Worm (Caenorhabditis elegans): Measurements from ENCODE around the gene T05G5.5.
A peak's percentile ranks its signal among the peaks of the same experiment; 100 is the strongest.

T05G5.5 gene

DNA sequence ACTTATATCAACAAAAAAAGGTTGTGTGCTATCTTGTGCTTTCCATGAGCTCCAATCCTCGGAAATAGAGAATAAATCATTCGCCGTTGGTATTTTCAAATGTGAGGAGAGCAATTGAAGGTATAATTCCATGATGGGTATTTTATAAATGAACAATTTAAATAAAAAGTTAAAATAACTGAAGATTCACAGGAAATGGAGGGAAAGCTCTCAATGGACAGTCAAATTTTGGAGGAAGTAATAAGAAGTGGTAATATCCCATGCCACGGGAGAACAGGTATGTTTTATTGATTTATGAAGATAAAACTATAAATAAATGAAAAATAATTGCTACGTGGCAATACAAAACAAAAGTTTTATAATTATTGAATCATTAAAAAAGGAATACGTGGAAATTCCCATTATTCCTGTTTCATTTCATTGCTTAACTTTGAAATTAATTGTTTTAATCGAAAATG, 31.9 kb upstream of the T05G5.5 start:
- TF ChIP-seq lin-38 (GFP tag; IDR thresholded peaks at IDR 0.05): peak; percentile 62
- no peak for TF ChIP-seq mes-2 (tag; optimal IDR thresholded peaks at IDR 0.05; ENCODE audit: poor library complexity, severe bottlenecking)
- TF ChIP-seq saeg-2 (GFP tag; IDR thresholded peaks at IDR 0.05): no peak
- peak; percentile 26 for TF ChIP-seq aha-1 (tag)
- TF ChIP-seq madf-5 (GFP tag; IDR thresholded peaks at IDR 0.05): no peak
- TF ChIP-seq hlh-30 (tag; optimal IDR thresholded peaks at IDR 0.05; ENCODE audit: insufficient read depth): no peak
- no peak for TF ChIP-seq F44E2.7 (GFP tag; IDR thresholded peaks at IDR 0.05)
- peak; percentile 83 for TF ChIP-seq zfp-3 (GFP tag; conservative IDR thresholded peaks at IDR 0.05)
- TF ChIP-seq nhr-102 (tag; optimal IDR thresholded peaks at IDR 0.05): peak; percentile 73
- no peak for TF ChIP-seq egl-43 (GFP tag; IDR thresholded peaks at IDR 0.05)
- TF ChIP-seq zip-2 (tag; optimal IDR thresholded peaks at IDR 0.05): no peak
- no peak for TF ChIP-seq mxl-3 (GFP tag; optimal IDR thresholded peaks at IDR 0.05)
- TF ChIP-seq hmg-1.1 (GFP tag; IDR thresholded peaks at IDR 0.05): peak; percentile 36; the same call in 1 of the 2 replicates
- TF ChIP-seq pqm-1 (tag; optimal IDR thresholded peaks at IDR 0.05): no peak
- TF ChIP-seq lin-29 (GFP tag; IDR thresholded peaks at IDR 0.05): no peak
- TF ChIP-seq nhr-28 (tag; optimal IDR thresholded peaks at IDR 0.05): no peak
- no peak for TF ChIP-seq Y75B8A.6 (GFP tag; IDR thresholded peaks at IDR 0.05)
- 0 out of 2 replicates have a peak, but pooled peaks have one; percentile 7 for TF ChIP-seq Y105C5A.15 (GFP tag; IDR thresholded peaks at IDR 0.05)
- no peak for TF ChIP-seq ZK546.5 (tag; optimal IDR thresholded peaks at IDR 0.05)
- TF ChIP-seq daf-8 (GFP tag; IDR thresholded peaks at IDR 0.05): no peak
- TF ChIP-seq ceh-62 (tag; optimal IDR thresholded peaks at IDR 0.05): no peak
- no peak for TF ChIP-seq snpc-4 (tag; optimal IDR thresholded peaks at IDR 0.05)
- peak; percentile 47 for TF ChIP-seq T20F7.1 (GFP tag; optimal IDR thresholded peaks at IDR 0.05)
- no peak for TF ChIP-seq lin-15B (tag; optimal IDR thresholded peaks at IDR 0.05)
- 0 out of 2 replicates have a peak, but pooled peaks have one; percentile 38 for TF ChIP-seq ctbp-1 (GFP tag; IDR thresholded peaks at IDR 0.05)
- no peak for TF ChIP-seq egl-27 (tag; optimal IDR thresholded peaks at IDR 0.05)
- 0 out of 2 replicates have a peak, but pooled peaks have one; percentile 4 for TF ChIP-seq pha-4 (GFP tag; IDR thresholded peaks at IDR 0.05)
- no peak for TF ChIP-seq pha-4 (tag; optimal IDR thresholded peaks at IDR 0.05)
- TF ChIP-seq attf-4 (tag; optimal IDR thresholded peaks at IDR 0.05): no peak
- peak; percentile 26 for TF ChIP-seq spr-1 (tag; optimal IDR thresholded peaks at IDR 0.05)
- no peak for TF ChIP-seq nhr-77 (tag; optimal IDR thresholded peaks at IDR 0.05)
- peak in 1 of 2 experiments; percentile 62 for TF ChIP-seq daf-16 (GFP tag; optimal IDR thresholded peaks at IDR 0.05)
- peak; percentile 61 for TF ChIP-seq daf-16 (tag; optimal IDR thresholded peaks at IDR 0.05)
- no peak for TF ChIP-seq mxl-2 (GFP tag; conservative IDR thresholded peaks at IDR 0.05)
- TF ChIP-seq ceh-20 (GFP tag; IDR thresholded peaks at IDR 0.05): no peak
- peak; percentile 11 for TF ChIP-seq nhr-25 (tag; optimal IDR thresholded peaks at IDR 0.05; ENCODE audit: borderline replicate concordance, insufficient read depth)
- TF ChIP-seq unc-39 (tag; optimal IDR thresholded peaks at IDR 0.05): no peak
- TF ChIP-seq gei-8 (GFP tag; optimal IDR thresholded peaks at IDR 0.05): no peak
- no peak for TF ChIP-seq nhr-76 (tag; optimal IDR thresholded peaks at IDR 0.05)
- TF ChIP-seq T26A8.4 (GFP tag; IDR thresholded peaks at IDR 0.05): peak; percentile 55
- TF ChIP-seq nhr-237 (tag; optimal IDR thresholded peaks at IDR 0.05): no peak
- TF ChIP-seq F10B5.3 (tag; optimal IDR thresholded peaks at IDR 0.05): no peak
- no peak for TF ChIP-seq lin-13 (GFP tag; optimal IDR thresholded peaks at IDR 0.05)
- no peak for TF ChIP-seq nhr-10 (tag; optimal IDR thresholded peaks at IDR 0.05)
- TF ChIP-seq dpl-1 (GFP tag; optimal IDR thresholded peaks at IDR 0.05): no peak
- no peak for TF ChIP-seq daf-12 (tag; optimal IDR thresholded peaks at IDR 0.05)
- no peak for TF ChIP-seq ZK337.2 (GFP tag; IDR thresholded peaks at IDR 0.05)
- no peak for TF ChIP-seq ztf-11 (tag; optimal IDR thresholded peaks at IDR 0.05)
- TF ChIP-seq F37D6.2 (tag; optimal IDR thresholded peaks at IDR 0.05): no peak
- TF ChIP-seq zfp-2 (tag; optimal IDR thresholded peaks at IDR 0.05): no peak
- TF ChIP-seq fkh-10 (GFP tag; optimal IDR thresholded peaks at IDR 0.05): no peak
- peak; percentile 68 for TF ChIP-seq ama-1 (optimal IDR thresholded peaks at IDR 0.05)
- TF ChIP-seq D1046.2 (GFP tag; IDR thresholded peaks at IDR 0.05): no peak

All from whole organism, L4 larva.